Worm (Caenorhabditis elegans) whole organism, L1 larva: Measurements from ENCODE around the gene F28H7.3.

Experiments
- F16B12.6 ChIP-seq: fragments of 150-350 bp; optimal IDR thresholded peaks from 2 replicates; lab custom pipeline; 2014; ENCODE audit warnings: missing biosample characterization, missing genetic modification characterization
- Y116A8C.19 ChIP-seq: sonication (generic microtip); optimal IDR thresholded peaks from 2 replicates; lab custom pipeline; 2016; ENCODE audit warnings: missing compliant biosample characterization, missing genetic modification characterization, borderline replicate concordance
- alr-1 ChIP-seq: fragments of 200-800 bp; sonication (Bioruptor generic); optimal IDR thresholded peaks from 2 replicates; lab custom pipeline; 2018; ENCODE audit warnings: borderline replicate concordance, mild to moderate bottlenecking, missing genetic modification characterization, missing compliant biosample characterization
- aly-2 ChIP-seq: fragments of 150-350 bp; optimal IDR thresholded peaks from 2 replicates; lab custom pipeline; 2014; ENCODE audit warnings: missing biosample characterization, missing genetic modification characterization
- ama-1 ChIP-seq: fragments of 150-350 bp; optimal IDR thresholded peaks from 2 replicates; lab custom pipeline; 2014
- ceh-82 ChIP-seq, 3 experiments: fragments of 150-350 bp in 1 of 3; sonication (generic microtip) in 2 of 3; optimal IDR thresholded peaks; 2 replicates each; lab custom pipeline; 2014 to 2017; ENCODE audit warnings: missing biosample characterization in 3 of 3, missing genetic modification characterization in 3 of 3
- ceh-90 ChIP-seq: sonication (generic microtip); optimal IDR thresholded peaks from 2 replicates; lab custom pipeline; 2016; ENCODE audit warnings: missing genetic modification characterization, missing compliant biosample characterization
- dpl-1 ChIP-seq, 3 experiments: fragments of 150-350 bp in 2 of 3; sonication (generic microtip) in 1 of 3; optimal IDR thresholded peaks; 2 replicates each; lab custom pipeline; 2014 to 2017; ENCODE audit warnings: missing biosample characterization in 3 of 3, missing genetic modification characterization in 3 of 3, missing genetic modification reagents in 3 of 3
- egl-13 ChIP-seq: sonication (generic microtip); optimal IDR thresholded peaks from 2 replicates; lab custom pipeline; 2016; ENCODE audit warnings: missing genotype, missing genetic modification reagents, missing genetic modification characterization, missing compliant biosample characterization
- egl-27 ChIP-seq, 2 experiments: fragments of 150-350 bp in 1 of 2; sonication (generic microtip); optimal IDR thresholded peaks; 3 replicates each; lab custom pipeline; 2017 to 2018; ENCODE audit warnings: missing biosample characterization in 2 of 2, missing genetic modification characterization in 2 of 2, missing genetic modification reagents in 2 of 2
- elt-2 ChIP-seq: sonication (generic microtip); optimal IDR thresholded peaks from 2 replicates; lab custom pipeline; 2016; ENCODE audit warnings: missing genetic modification characterization, mild to moderate bottlenecking, inconsistent platforms, missing compliant biosample characterization, missing genetic modification reagents
- elt-3 ChIP-seq, 6 experiments: fragments of 150-350 bp in 1 of 6; sonication (generic microtip); optimal IDR thresholded peaks; 2 replicates each; lab custom pipeline; 2017 to 2018; ENCODE audit warnings: missing biosample characterization in 6 of 6, missing genetic modification characterization in 6 of 6, inconsistent platforms in 1 of 6
- fkh-8 ChIP-seq: sonication (generic microtip); optimal IDR thresholded peaks from 2 replicates; lab custom pipeline; 2016; ENCODE audit warnings: mild to moderate bottlenecking, missing genetic modification characterization, missing compliant biosample characterization
- fos-1 ChIP-seq: fragments of 150-350 bp; optimal IDR thresholded peaks from 2 replicates; lab custom pipeline; 2014; ENCODE audit warnings: missing biosample characterization, missing genetic modification characterization
- grh-1 ChIP-seq: fragments of 200-800 bp; sonication (Bioruptor generic); IDR thresholded peaks from 2 replicates; pipeline ENCODE4 v1.3.6; 2022; ENCODE audit warnings: missing genetic modification reagents, missing genetic modification characterization, missing compliant biosample characterization
- hlh-17 ChIP-seq: fragments of 200-800 bp; sonication (Bioruptor generic); optimal IDR thresholded peaks from 2 replicates; lab custom pipeline; 2018; ENCODE audit warnings: missing genetic modification characterization, mild to moderate bottlenecking, missing compliant biosample characterization, moderate library complexity, borderline replicate concordance
- isw-1 ChIP-seq: fragments of 200-800 bp; sonication (Bioruptor generic); IDR thresholded peaks from 2 replicates; pipeline ENCODE4 v1.3.6; 2022; ENCODE audit warnings: missing genetic modification characterization, missing compliant biosample characterization
- jun-1 ChIP-seq: fragments of 150-350 bp; optimal IDR thresholded peaks from 2 replicates; lab custom pipeline; 2014; ENCODE audit warnings: missing biosample characterization, missing genetic modification reagents, missing genetic modification characterization
- lin-13 ChIP-seq: fragments of 150-350 bp; optimal IDR thresholded peaks from 2 replicates; lab custom pipeline; 2014; ENCODE audit warnings: missing biosample characterization, missing genetic modification reagents, missing genetic modification characterization
- lin-14 ChIP-seq: fragments of 200-800 bp; sonication (Bioruptor generic); optimal IDR thresholded peaks from 2 replicates; lab custom pipeline; 2018; ENCODE audit warnings: mild to moderate bottlenecking, missing genetic modification characterization, moderate library complexity, missing compliant biosample characterization
- lin-15B ChIP-seq: fragments of 150-350 bp; sonication (generic microtip); optimal IDR thresholded peaks from 3 replicates; lab custom pipeline; 2014; ENCODE audit warnings: missing biosample characterization, missing genetic modification characterization
- lin-35 ChIP-seq, 2 experiments: fragments of 150-350 bp; optimal IDR thresholded peaks; 2 replicates each; lab custom pipeline; 2014; ENCODE audit warnings: missing biosample characterization in 2 of 2, missing genetic modification characterization in 2 of 2, missing genetic modification reagents in 2 of 2
- lin-39 ChIP-seq: fragments of 150-350 bp; optimal IDR thresholded peaks from 2 replicates; lab custom pipeline; 2014; ENCODE audit warnings: missing biosample characterization, missing genetic modification reagents, missing genetic modification characterization
- lir-3 ChIP-seq: sonication (generic microtip); optimal IDR thresholded peaks from 2 replicates; lab custom pipeline; 2016; ENCODE audit warnings: mild to moderate bottlenecking, missing genetic modification characterization, moderate library complexity, missing compliant biosample characterization; ENCODE audit not compliant: poor library complexity
- lsy-2 ChIP-seq, 2 experiments: fragments of 150-350 bp; optimal IDR thresholded peaks; 2 replicates each; lab custom pipeline; 2014; ENCODE audit warnings: missing biosample characterization in 2 of 2, missing genetic modification characterization in 2 of 2
- mab-9 ChIP-seq: fragments of 200-800 bp; sonication (Bioruptor generic); IDR thresholded peaks from 2 replicates; pipeline ENCODE4 v1.3.6; 2022; ENCODE audit warnings: missing genetic modification reagents, missing genetic modification characterization, missing compliant biosample characterization
- mdl-1 ChIP-seq, 2 experiments: fragments of 150-350 bp; optimal IDR thresholded peaks; 2 replicates each; lab custom pipeline; 2014 to 2017; ENCODE audit warnings: missing biosample characterization in 2 of 2, missing genetic modification characterization in 2 of 2, inconsistent platforms in 1 of 2
- mef-2 ChIP-seq: fragments of 150-350 bp; optimal IDR thresholded peaks from 2 replicates; lab custom pipeline; 2014; ENCODE audit warnings: missing biosample characterization, missing genetic modification characterization
- mep-1 ChIP-seq: fragments of 150-350 bp; optimal IDR thresholded peaks from 2 replicates; lab custom pipeline; 2014; ENCODE audit warnings: missing biosample characterization, missing genetic modification characterization
- nhr-12 ChIP-seq: sonication (generic microtip); optimal IDR thresholded peaks from 2 replicates; lab custom pipeline; 2017; ENCODE audit warnings: missing biosample characterization, missing genetic modification characterization
- nhr-237 ChIP-seq: fragments of 150-350 bp; optimal IDR thresholded peaks from 2 replicates; lab custom pipeline; 2014; ENCODE audit warnings: missing biosample characterization, missing genetic modification characterization
- nhr-28 ChIP-seq: fragments of 150-350 bp; optimal IDR thresholded peaks from 2 replicates; lab custom pipeline; 2014; ENCODE audit warnings: missing biosample characterization, missing genetic modification characterization
- nhr-71 ChIP-seq: sonication (generic microtip); optimal IDR thresholded peaks from 2 replicates; lab custom pipeline; 2016; ENCODE audit warnings: mild to moderate bottlenecking, missing genetic modification characterization, moderate library complexity, missing compliant biosample characterization
- nhr-76 ChIP-seq: sonication (generic microtip); optimal IDR thresholded peaks from 2 replicates; lab custom pipeline; 2017; ENCODE audit warnings: missing biosample characterization, missing genetic modification characterization
- nhr-77 ChIP-seq: fragments of 150-350 bp; optimal IDR thresholded peaks from 2 replicates; lab custom pipeline; 2014; ENCODE audit warnings: missing biosample characterization, missing genetic modification characterization
- nhr-84 ChIP-seq: sonication (generic microtip); optimal IDR thresholded peaks from 2 replicates; lab custom pipeline; 2017; ENCODE audit warnings: missing biosample characterization, missing genetic modification characterization
- rnt-1 ChIP-seq: sonication (generic microtip); optimal IDR thresholded peaks from 2 replicates; lab custom pipeline; 2016; ENCODE audit warnings: mild to moderate bottlenecking, missing genetic modification characterization, moderate library complexity, missing compliant biosample characterization
- skn-1 ChIP-seq: fragments of 150-350 bp; optimal IDR thresholded peaks from 2 replicates; lab custom pipeline; 2014; ENCODE audit warnings: missing biosample characterization, missing genetic modification characterization
- snpc-4 ChIP-seq: fragments of 150-350 bp; optimal IDR thresholded peaks from 2 replicates; lab custom pipeline; 2014; ENCODE audit warnings: missing biosample characterization, missing genetic modification characterization
- snu-23 ChIP-seq: sonication (generic microtip); optimal IDR thresholded peaks from 2 replicates; lab custom pipeline; 2016; ENCODE audit warnings: missing genetic modification characterization, missing compliant biosample characterization
- sptf-1 ChIP-seq: fragments of 150-350 bp; optimal IDR thresholded peaks from 2 replicates; lab custom pipeline; 2014; ENCODE audit warnings: missing biosample characterization, missing genetic modification characterization
- sup-37 ChIP-seq: fragments of 200-800 bp; sonication (Bioruptor generic); optimal IDR thresholded peaks from 2 replicates; lab custom pipeline; 2018; ENCODE audit warnings: mild to moderate bottlenecking, missing genetic modification characterization, missing compliant biosample characterization
- swsn-7 ChIP-seq: sonication (generic microtip); optimal IDR thresholded peaks from 2 replicates; lab custom pipeline; 2016; ENCODE audit warnings: missing genetic modification characterization, missing compliant biosample characterization
- tbx-2 ChIP-seq: sonication (generic microtip); optimal IDR thresholded peaks from 2 replicates; lab custom pipeline; 2016; ENCODE audit warnings: missing genetic modification characterization, missing compliant biosample characterization
- unc-130 ChIP-seq: fragments of 150-350 bp; optimal IDR thresholded peaks from 2 replicates; lab custom pipeline; 2017; ENCODE audit warnings: missing biosample characterization, missing genetic modification characterization, inconsistent platforms
- unc-30 ChIP-seq: sonication (generic microtip); optimal IDR thresholded peaks from 2 replicates; lab custom pipeline; 2017; ENCODE audit warnings: missing biosample characterization, missing genetic modification characterization
- unc-62 ChIP-seq: fragments of 150-350 bp; optimal IDR thresholded peaks from 2 replicates; lab custom pipeline; 2014; ENCODE audit warnings: missing biosample characterization, missing genetic modification reagents, missing genetic modification characterization
- unc-86 ChIP-seq: sonication (generic microtip); optimal IDR thresholded peaks from 2 replicates; lab custom pipeline; 2016; ENCODE audit warnings: missing genetic modification characterization, missing compliant biosample characterization
- unc-98 ChIP-seq: fragments of 200-800 bp; sonication (Bioruptor generic); IDR thresholded peaks from 2 replicates; pipeline ENCODE4 v1.3.6; 2022; ENCODE audit warnings: missing genetic modification characterization, missing compliant biosample characterization
- vab-15 ChIP-seq: sonication (generic microtip); optimal IDR thresholded peaks from 2 replicates; lab custom pipeline; 2017; ENCODE audit warnings: missing genotype, mild to moderate bottlenecking, missing genetic modification characterization, missing compliant biosample characterization
- xbp-1 ChIP-seq: sonication (generic microtip); optimal IDR thresholded peaks from 2 replicates; lab custom pipeline; 2016; ENCODE audit warnings: missing genetic modification characterization, missing compliant biosample characterization
- ztf-4 ChIP-seq: fragments of 150-350 bp; optimal IDR thresholded peaks from 2 replicates; lab custom pipeline; 2014; ENCODE audit warnings: missing biosample characterization, missing genetic modification characterization

F28H7.3 gene

ce11 chrV:10716865-10717713, 33.5 kb downstream of the F28H7.3 start:
- TF ChIP-seq jun-1 (tag; lab: Kevin White, UChicago) (peak; percentile 34), egl-27 (tag; optimal IDR thresholded peaks at IDR 0.05; lab: Kevin White, UChicago) (peak; percentile 25 to 54), xbp-1 (peak; percentile 19), elt-2 (tag; lab: Kevin White, UChicago) (no peak), nhr-76 (no peak), sptf-1 (tag; lab: Kevin White, UChicago) (no peak), unc-30 (tag; lab: Kevin White, UChicago) (no peak), lir-3 (tag; lab: Kevin White, UChicago) (peak; percentile 12), nhr-12 (no peak), egl-13 (tag; lab: Kevin White, UChicago) (no peak), ama-1 (lab: Kevin White, UChicago) (no peak), ceh-90 (tag; lab: Kevin White, UChicago) (no peak), mef-2 (tag; lab: Kevin White, UChicago) (no peak), nhr-77 (no peak), mab-9 (GFP tag; lab: Robert Waterston, UW) (no peak), rnt-1 (tag; lab: Kevin White, UChicago) (peak; percentile 18), unc-62 (GFP tag; lab: Kevin White, UChicago) (no peak), tbx-2 (tag; lab: Kevin White, UChicago) (peak; percentile 27), lin-35 (GFP tag; optimal IDR thresholded peaks at IDR 0.05; lab: Kevin White, UChicago) (peak in 1 of 2 experiments; percentile 68), mdl-1 (tag; optimal IDR thresholded peaks at IDR 0.05; lab: Kevin White, UChicago) (peak in 1 of 2 experiments; percentile 91), nhr-71 (tag; lab: Kevin White, UChicago) (peak; percentile 89), nhr-84 (tag; lab: Kevin White, UChicago) (no peak), lin-15B (tag; lab: Kevin White, UChicago) (no peak), lsy-2 (tag; optimal IDR thresholded peaks at IDR 0.05; lab: Kevin White, UChicago) (peak; percentile 46 to 62), unc-130 (peak; percentile 58), unc-98 (GFP tag; lab: Robert Waterston, UW) (no peak), snpc-4 (tag; lab: Kevin White, UChicago) (peak; percentile 22), fkh-8 (tag; lab: Kevin White, UChicago) (no peak), skn-1 (peak; percentile 77), hlh-17 (GFP tag; lab: Kevin White, UChicago) (no peak), vab-15 (tag; lab: Kevin White, UChicago) (peak; percentile 13), grh-1 (GFP tag; lab: Robert Waterston, UW) (peak; percentile 73), nhr-237 (tag; lab: Kevin White, UChicago) (no peak), nhr-28 (no peak), lin-39 (no peak), fos-1 (tag; lab: Kevin White, UChicago) (no peak), unc-86 (tag; lab: Kevin White, UChicago) (no peak), Y116A8C.19 (no peak), F16B12.6 (tag; lab: Kevin White, UChicago) (no peak), lin-14 (GFP tag; lab: Kevin White, UChicago) (peak; percentile 96), elt-3 (tag; optimal IDR thresholded peaks at IDR 0.05; lab: Kevin White, UChicago) (peak in 3 of 6 experiments; percentile 68 to 90 (median 71)), aly-2 (tag; lab: Kevin White, UChicago) (no peak), ztf-4 (tag; lab: Kevin White, UChicago) (no peak), mep-1 (peak; percentile 27), sup-37 (no peak), dpl-1 (GFP tag; optimal IDR thresholded peaks at IDR 0.05; lab: Kevin White, UChicago) (peak; percentile 6 to 54 (median 44)), isw-1 (GFP tag; lab: Robert Waterston, UW) (no peak), ceh-82 (tag; optimal IDR thresholded peaks at IDR 0.05; lab: Kevin White, UChicago) (peak in 1 of 3 experiments; percentile 16), snu-23 (GFP tag; lab: Kevin White, UChicago) (peak; percentile 69), swsn-7 (no peak), lin-13 (GFP tag; lab: Kevin White, UChicago) (peak; percentile 59), alr-1 (tag; lab: Kevin White, UChicago) (no peak)
